Worm (Caenorhabditis elegans): ENCODE measurements around the gene T28F3.5.

Gene T28F3.5

ce11 chrIV:17342179-17342578 lies 47.6 kb downstream of the T28F3.5 start, which contains the start of gene C49C3.9:
C49C3.9 (minus strand) TSS chrIV:17342314.
- no peak for TF ChIP-seq tbx-2 (tag; optimal IDR thresholded peaks at IDR 0.05)
- TF ChIP-seq elt-2 (tag; optimal IDR thresholded peaks at IDR 0.05): peak; percentile 85
- no peak for TF ChIP-seq isw-1 (GFP tag; IDR thresholded peaks at IDR 0.05)
- TF ChIP-seq pqm-1 (tag; optimal IDR thresholded peaks at IDR 0.05): peak; percentile 21
- TF ChIP-seq sup-37 (GFP tag; optimal IDR thresholded peaks at IDR 0.05): no peak
- no peak for TF ChIP-seq lin-13 (GFP tag; optimal IDR thresholded peaks at IDR 0.05)

ce11 chrIV:17342667-17343066 lies 48.1 kb downstream of the T28F3.5 start, which contains the start of gene C49C3.21:
C49C3.21 (plus strand) TSS chrIV:17342967.
- TF ChIP-seq skn-1 (tag; optimal IDR thresholded peaks at IDR 0.05) (no peak), nhr-71 (tag; optimal IDR thresholded peaks at IDR 0.05) (no peak), pax-3 (tag; optimal IDR thresholded peaks at IDR 0.05) (no peak), nhr-76 (tag; optimal IDR thresholded peaks at IDR 0.05) (no peak), hlh-4 (tag; optimal IDR thresholded peaks at IDR 0.05) (no peak), ets-5 (GFP tag; IDR thresholded peaks at IDR 0.05) (no peak), pag-3 (tag; optimal IDR thresholded peaks at IDR 0.05; ENCODE audit: borderline replicate concordance, insufficient read depth) (no peak), xbp-1 (tag; optimal IDR thresholded peaks at IDR 0.05) (no peak)

ce11 chrIV:17343482-17343881 lies 48.9 kb downstream of the T28F3.5 start, which contains the start of gene C49C3.11:
C49C3.11 (plus strand) TSS chrIV:17343782.
- TF ChIP-seq nhr-77 (tag; optimal IDR thresholded peaks at IDR 0.05) (no peak), nhr-85 (tag) (no peak), tbx-2 (tag; optimal IDR thresholded peaks at IDR 0.05) (no peak), nhr-28 (tag; optimal IDR thresholded peaks at IDR 0.05) (no peak), efl-1 (optimal IDR thresholded peaks at IDR 0.05) (no peak), efl-1 (GFP tag; optimal IDR thresholded peaks at IDR 0.05 in 1 of 2) (no peak), nhr-71 (tag; optimal IDR thresholded peaks at IDR 0.05) (no peak), pag-3 (tag; optimal IDR thresholded peaks at IDR 0.05; ENCODE audit: borderline replicate concordance, insufficient read depth) (no peak), nhr-12 (tag; optimal IDR thresholded peaks at IDR 0.05) (no peak), ceh-82 (tag; optimal IDR thresholded peaks at IDR 0.05) (no peak), ces-1 (GFP tag; optimal IDR thresholded peaks at IDR 0.05) (no peak), ztf-11 (tag; optimal IDR thresholded peaks at IDR 0.05) (no peak), lin-13 (GFP tag; optimal IDR thresholded peaks at IDR 0.05) (no peak), ceh-63 (GFP tag; optimal IDR thresholded peaks at IDR 0.05) (no peak), isw-1 (GFP tag; IDR thresholded peaks at IDR 0.05) (no peak), lin-35 (GFP tag; optimal IDR thresholded peaks at IDR 0.05) (no peak)

- TF ChIP-seq hlh-17 (GFP tag; optimal IDR thresholded peaks at IDR 0.05; ENCODE audit: borderline replicate concordance): no peak
Measured at ce11 chrIV:17346599-17347218, 52.1 kb downstream of the T28F3.5 start, which contains the start of the genes clec-197 and clec-198. clec-197 (minus strand) TSS chrIV:17346699. clec-198 (plus strand) TSS chrIV:17347168.
